Worm (Caenorhabditis elegans): ENCODE results near the gene grl-3.
A peak's percentile ranks its signal among the peaks of the same experiment; 100 is the strongest.

grl-3 gene

ce11 chrV:11449404-11449803 lies 38.1 kb downstream of the grl-3 start:
- TF ChIP-seq set-16 (GFP tag; IDR thresholded peaks at IDR 0.05), result peak; percentile 93
- no peak for TF ChIP-seq ceh-20 (GFP tag; IDR thresholded peaks at IDR 0.05)
- TF ChIP-seq F44E2.7 (GFP tag; IDR thresholded peaks at IDR 0.05), result 0 out of 2 replicates have a peak, but pooled peaks have one; percentile 18
- TF ChIP-seq tag-97 (GFP tag; IDR thresholded peaks at IDR 0.05), result no peak

ce11 chrV:11450257-11450656 lies 38.9 kb downstream of the grl-3 start, which contains the start of gene col-156:
col-156 (minus strand) TSS chrV:11450357.
- TF ChIP-seq aha-1 (tag) (peak; percentile 12), mdl-1 (tag; optimal IDR thresholded peaks at IDR 0.05) (no peak)

- no peak for TF ChIP-seq ceh-62 (tag; optimal IDR thresholded peaks at IDR 0.05)
Observed at ce11 chrV:11454917-11455316, 43.6 kb downstream of the grl-3 start.

ce11 chrV:11459255-11459654 lies 47.9 kb downstream of the grl-3 start, which contains the start of gene T11F9.1:
T11F9.1 (plus strand) TSS chrV:11459555.
- no peak for TF ChIP-seq nhr-28 (tag; optimal IDR thresholded peaks at IDR 0.05)
